Fruit fly (Drosophila melanogaster): ENCODE results near the gene CG13728.

dm6 chr3L:17411273-17411672 lies 28.7 kb upstream of the CG13728 start:
- TF ChIP-seq pfk (GFP tag; optimal IDR thresholded peaks at IDR 0.05) (no peak), Eip74EF (GFP tag; optimal IDR thresholded peaks at IDR 0.05) (no peak), fd96Cb (tag; optimal IDR thresholded peaks at IDR 0.05) (no peak), CG2889 (GFP tag; IDR thresholded peaks at IDR 0.05) (no peak), dysf (GFP tag; IDR thresholded peaks at IDR 0.05) (no peak), CG10267 (tag; optimal IDR thresholded peaks at IDR 0.05) (no peak), CG10366 (GFP tag; IDR thresholded peaks at IDR 0.05) (no peak), Sox102F (GFP tag; optimal IDR thresholded peaks at IDR 0.05) (no peak), sr (GFP tag; IDR thresholded peaks at IDR 0.05) (no peak), cas (GFP tag; IDR thresholded peaks at IDR 0.05) (no peak), Six4 (GFP tag; optimal IDR thresholded peaks at IDR 0.05) (no peak), Hsf (GFP tag; optimal IDR thresholded peaks at IDR 0.05) (no peak), CG3065 (GFP tag; optimal IDR thresholded peaks at IDR 0.05) (no peak)

All from whole organism, embryonic.